Worm (Caenorhabditis elegans) whole organism, midembryonic: Measurements from ENCODE around the gene sex-1.

Source experiments
- T22C8.4 ChIP-seq: fragments of 200-800 bp; sonication (Bioruptor generic); IDR thresholded peaks from 2 replicates; pipeline ENCODE4 v1.3.6; 2022; ENCODE audit warnings: missing genetic modification characterization, missing compliant biosample characterization
- cog-1 ChIP-seq: sonication (generic microtip); optimal IDR thresholded peaks from 2 replicates; lab custom pipeline; 2016; ENCODE audit warnings: missing genetic modification characterization, missing compliant biosample characterization
- flt-1 ChIP-seq: fragments of 200-800 bp; sonication (Bioruptor generic); IDR thresholded peaks from 2 replicates; pipeline ENCODE4 v1.3.6; 2022; ENCODE audit warnings: missing genetic modification characterization, missing compliant biosample characterization
- klf-2 ChIP-seq: fragments of 200-800 bp; sonication (Bioruptor generic); conservative IDR thresholded peaks from 2 replicates; pipeline ENCODE4 v1.3.6; 2022; ENCODE audit warnings: missing genetic modification reagents, missing genetic modification characterization, missing compliant biosample characterization
- med-1 ChIP-seq: sonication (generic microtip); optimal IDR thresholded peaks from 2 replicates; lab custom pipeline; 2017; ENCODE audit warnings: missing genetic modification characterization, mild to moderate bottlenecking, missing compliant biosample characterization, antibody characterized with exemption, missing genetic modification reagents; ENCODE audit not compliant: insufficient read depth
- ref-1 ChIP-seq: fragments of 200-800 bp; sonication (Bioruptor generic); conservative IDR thresholded peaks from 2 replicates; pipeline ENCODE4 v1.3.6; 2022; ENCODE audit warnings: missing genetic modification reagents, missing genetic modification characterization, missing compliant biosample characterization
- tab-1 ChIP-seq: fragments of 200-800 bp; sonication (Bioruptor generic); IDR thresholded peaks from 2 replicates; pipeline ENCODE4 v1.3.6; 2022; ENCODE audit warnings: missing genetic modification characterization, missing compliant biosample characterization
- ztf-23 ChIP-seq: fragments of 200-800 bp; sonication (Bioruptor generic); IDR thresholded peaks from 2 replicates; pipeline ENCODE4 v1.3.6; 2022; ENCODE audit warnings: missing genetic modification reagents, missing genetic modification characterization, missing compliant biosample characterization
- ztf-29 ChIP-seq: fragments of 200-800 bp; sonication (Bioruptor generic); IDR thresholded peaks from 2 replicates; pipeline ENCODE4 v1.3.6; 2022; ENCODE audit warnings: missing genetic modification reagents, missing genetic modification characterization, missing compliant biosample characterization

DNA sequence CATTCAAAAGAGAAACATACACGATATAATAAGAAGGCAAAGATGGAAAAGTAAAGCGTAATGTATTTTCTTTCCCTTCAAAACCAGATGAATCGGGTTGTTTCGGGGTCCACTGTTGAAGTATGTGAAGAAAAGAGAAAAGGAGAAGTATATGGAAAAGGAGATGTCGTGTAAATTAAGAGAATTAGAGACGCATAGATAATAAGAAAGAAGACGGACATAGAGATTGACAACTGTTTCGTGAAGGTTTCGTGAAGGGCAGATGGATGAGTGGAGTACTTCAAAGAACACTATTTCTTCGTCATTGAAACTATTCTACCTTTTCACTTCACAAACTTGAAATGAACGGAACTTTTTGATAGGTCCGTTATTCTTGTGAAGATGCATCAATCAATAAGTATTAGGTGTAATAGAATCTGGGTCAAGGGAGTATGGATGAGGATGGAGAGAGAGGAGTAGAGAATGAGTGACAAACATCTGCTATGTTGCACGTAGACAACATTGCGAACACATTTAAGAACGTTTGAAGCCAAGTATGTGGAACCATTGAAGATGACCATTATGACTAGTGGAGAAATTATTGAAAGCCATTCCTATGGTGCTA, 33.0 kb upstream of the sex-1 start:
- TF ChIP-seq tab-1 (GFP tag; lab: Robert Waterston, UW) (no peak), T22C8.4 (GFP tag; lab: Robert Waterston, UW) (no peak), flt-1 (GFP tag; lab: Robert Waterston, UW) (no peak), med-1 (GFP tag; lab: Kevin White, UChicago) (no peak), ref-1 (GFP tag; lab: Robert Waterston, UW) (no peak), ztf-23 (no peak), cog-1 (no peak), klf-2 (GFP tag; lab: Robert Waterston, UW) (no peak), ztf-29 (GFP tag; lab: Robert Waterston, UW) (no peak)
